Worm (Caenorhabditis elegans) whole organism, L1 larva: ENCODE results near the gene C29F7.2.

Experiments
- C04F5.9 ChIP-seq: sonication (generic microtip); optimal IDR thresholded peaks from 2 replicates; lab custom pipeline; 2016; ENCODE audit warnings: missing genetic modification characterization, missing compliant biosample characterization
- C16A3.4 ChIP-seq: fragments of 150-350 bp; optimal IDR thresholded peaks from 2 replicates; lab custom pipeline; 2014; ENCODE audit warnings: missing biosample characterization, missing genetic modification characterization
- Y116A8C.19 ChIP-seq: sonication (generic microtip); optimal IDR thresholded peaks from 2 replicates; lab custom pipeline; 2016; ENCODE audit warnings: missing compliant biosample characterization, missing genetic modification characterization, borderline replicate concordance
- alr-1 ChIP-seq: fragments of 200-800 bp; sonication (Bioruptor generic); optimal IDR thresholded peaks from 2 replicates; lab custom pipeline; 2018; ENCODE audit warnings: borderline replicate concordance, mild to moderate bottlenecking, missing genetic modification characterization, missing compliant biosample characterization
- ama-1 ChIP-seq: fragments of 150-350 bp; optimal IDR thresholded peaks from 2 replicates; lab custom pipeline; 2014
- blmp-1 ChIP-seq: fragments of 150-350 bp; optimal IDR thresholded peaks from 2 replicates; lab custom pipeline; 2014; ENCODE audit warnings: missing biosample characterization, missing genetic modification characterization
- ceh-63 ChIP-seq: fragments of 200-800 bp; sonication (Bioruptor generic); optimal IDR thresholded peaks from 2 replicates; lab custom pipeline; 2018; ENCODE audit warnings: mild to moderate bottlenecking, missing genetic modification characterization, missing compliant biosample characterization
- ceh-82 ChIP-seq, 3 experiments: fragments of 150-350 bp in 1 of 3; sonication (generic microtip) in 2 of 3; optimal IDR thresholded peaks; 2 replicates each; lab custom pipeline; 2014 to 2017; ENCODE audit warnings: missing biosample characterization in 3 of 3, missing genetic modification characterization in 3 of 3
- dsc-1 ChIP-seq: sonication (generic microtip); optimal IDR thresholded peaks from 2 replicates; lab custom pipeline; 2016; ENCODE audit warnings: mild to moderate bottlenecking, missing genetic modification characterization, missing compliant biosample characterization
- efl-1 ChIP-seq, 4 experiments: fragments of 150-350 bp; optimal IDR thresholded peaks in 3 of 4; peaks in 1 of 4; 1 replicate in 1 of 4; 2 replicates in 3 of 4; lab custom pipeline; 2014; ENCODE audit warnings: missing biosample characterization in 2 of 4, missing genetic modification characterization in 2 of 4, missing genetic modification reagents in 2 of 4
- egl-27 ChIP-seq, 2 experiments: fragments of 150-350 bp in 1 of 2; sonication (generic microtip); optimal IDR thresholded peaks; 3 replicates each; lab custom pipeline; 2017 to 2018; ENCODE audit warnings: missing biosample characterization in 2 of 2, missing genetic modification characterization in 2 of 2, missing genetic modification reagents in 2 of 2
- elt-2 ChIP-seq: sonication (generic microtip); optimal IDR thresholded peaks from 2 replicates; lab custom pipeline; 2016; ENCODE audit warnings: missing genetic modification characterization, mild to moderate bottlenecking, inconsistent platforms, missing compliant biosample characterization, missing genetic modification reagents
- elt-3 ChIP-seq, 6 experiments: fragments of 150-350 bp in 1 of 6; sonication (generic microtip); optimal IDR thresholded peaks; 2 replicates each; lab custom pipeline; 2017 to 2018; ENCODE audit warnings: missing biosample characterization in 6 of 6, missing genetic modification characterization in 6 of 6, inconsistent platforms in 1 of 6
- ets-5 ChIP-seq: fragments of 200-800 bp; sonication (Bioruptor generic); IDR thresholded peaks from 2 replicates; pipeline ENCODE4 v1.3.6; 2022; ENCODE audit warnings: missing genetic modification characterization, missing compliant biosample characterization
- fkh-10 ChIP-seq: sonication (generic microtip); optimal IDR thresholded peaks from 2 replicates; lab custom pipeline; 2017; ENCODE audit warnings: missing biosample characterization, missing genetic modification reagents, missing genetic modification characterization
- fkh-4 ChIP-seq: sonication (generic microtip); optimal IDR thresholded peaks from 2 replicates; lab custom pipeline; 2016; ENCODE audit warnings: missing compliant biosample characterization, missing genetic modification characterization, borderline replicate concordance
- fkh-8 ChIP-seq: sonication (generic microtip); optimal IDR thresholded peaks from 2 replicates; lab custom pipeline; 2016; ENCODE audit warnings: mild to moderate bottlenecking, missing genetic modification characterization, missing compliant biosample characterization
- grh-1 ChIP-seq: fragments of 200-800 bp; sonication (Bioruptor generic); IDR thresholded peaks from 2 replicates; pipeline ENCODE4 v1.3.6; 2022; ENCODE audit warnings: missing genetic modification reagents, missing genetic modification characterization, missing compliant biosample characterization
- hlh-17 ChIP-seq: fragments of 200-800 bp; sonication (Bioruptor generic); optimal IDR thresholded peaks from 2 replicates; lab custom pipeline; 2018; ENCODE audit warnings: missing genetic modification characterization, mild to moderate bottlenecking, missing compliant biosample characterization, moderate library complexity, borderline replicate concordance
- isw-1 ChIP-seq: fragments of 200-800 bp; sonication (Bioruptor generic); IDR thresholded peaks from 2 replicates; pipeline ENCODE4 v1.3.6; 2022; ENCODE audit warnings: missing genetic modification characterization, missing compliant biosample characterization
- lin-14 ChIP-seq: fragments of 200-800 bp; sonication (Bioruptor generic); optimal IDR thresholded peaks from 2 replicates; lab custom pipeline; 2018; ENCODE audit warnings: mild to moderate bottlenecking, missing genetic modification characterization, moderate library complexity, missing compliant biosample characterization
- lin-15B ChIP-seq: fragments of 150-350 bp; sonication (generic microtip); optimal IDR thresholded peaks from 3 replicates; lab custom pipeline; 2014; ENCODE audit warnings: missing biosample characterization, missing genetic modification characterization
- lin-35 ChIP-seq, 2 experiments: fragments of 150-350 bp; optimal IDR thresholded peaks; 2 replicates each; lab custom pipeline; 2014; ENCODE audit warnings: missing biosample characterization in 2 of 2, missing genetic modification characterization in 2 of 2, missing genetic modification reagents in 2 of 2
- mdl-1 ChIP-seq, 2 experiments: fragments of 150-350 bp; optimal IDR thresholded peaks; 2 replicates each; lab custom pipeline; 2014 to 2017; ENCODE audit warnings: missing biosample characterization in 2 of 2, missing genetic modification characterization in 2 of 2, inconsistent platforms in 1 of 2
- mef-2 ChIP-seq: fragments of 150-350 bp; optimal IDR thresholded peaks from 2 replicates; lab custom pipeline; 2014; ENCODE audit warnings: missing biosample characterization, missing genetic modification characterization
- mep-1 ChIP-seq: fragments of 150-350 bp; optimal IDR thresholded peaks from 2 replicates; lab custom pipeline; 2014; ENCODE audit warnings: missing biosample characterization, missing genetic modification characterization
- nhr-19 ChIP-seq: fragments of 200-800 bp; sonication (Bioruptor generic); conservative IDR thresholded peaks from 2 replicates; pipeline ENCODE4 v1.3.6; 2022; ENCODE audit warnings: missing genetic modification characterization, missing compliant biosample characterization
- nhr-28 ChIP-seq: fragments of 150-350 bp; optimal IDR thresholded peaks from 2 replicates; lab custom pipeline; 2014; ENCODE audit warnings: missing biosample characterization, missing genetic modification characterization
- nhr-47 ChIP-seq: sonication (generic microtip); optimal IDR thresholded peaks from 2 replicates; lab custom pipeline; 2016; ENCODE audit warnings: mild to moderate bottlenecking, missing genetic modification characterization, moderate library complexity, missing compliant biosample characterization
- nhr-76 ChIP-seq: sonication (generic microtip); optimal IDR thresholded peaks from 2 replicates; lab custom pipeline; 2017; ENCODE audit warnings: missing biosample characterization, missing genetic modification characterization
- nhr-77 ChIP-seq: fragments of 150-350 bp; optimal IDR thresholded peaks from 2 replicates; lab custom pipeline; 2014; ENCODE audit warnings: missing biosample characterization, missing genetic modification characterization
- nhr-84 ChIP-seq: sonication (generic microtip); optimal IDR thresholded peaks from 2 replicates; lab custom pipeline; 2017; ENCODE audit warnings: missing biosample characterization, missing genetic modification characterization
- nhr-90 ChIP-seq: sonication (generic microtip); optimal IDR thresholded peaks from 2 replicates; lab custom pipeline; 2016; ENCODE audit warnings: mild to moderate bottlenecking, missing genetic modification characterization, missing compliant biosample characterization; ENCODE audit not compliant: poor library complexity
- rnt-1 ChIP-seq: sonication (generic microtip); optimal IDR thresholded peaks from 2 replicates; lab custom pipeline; 2016; ENCODE audit warnings: mild to moderate bottlenecking, missing genetic modification characterization, moderate library complexity, missing compliant biosample characterization
- sptf-1 ChIP-seq: fragments of 150-350 bp; optimal IDR thresholded peaks from 2 replicates; lab custom pipeline; 2014; ENCODE audit warnings: missing biosample characterization, missing genetic modification characterization
- tbx-2 ChIP-seq: sonication (generic microtip); optimal IDR thresholded peaks from 2 replicates; lab custom pipeline; 2016; ENCODE audit warnings: missing genetic modification characterization, missing compliant biosample characterization
- tlp-1 ChIP-seq: fragments of 150-350 bp; optimal IDR thresholded peaks from 2 replicates; lab custom pipeline; 2014; ENCODE audit warnings: missing biosample characterization, missing genetic modification characterization
- unc-130 ChIP-seq: fragments of 150-350 bp; optimal IDR thresholded peaks from 2 replicates; lab custom pipeline; 2017; ENCODE audit warnings: missing biosample characterization, missing genetic modification characterization, inconsistent platforms
- unc-30 ChIP-seq: sonication (generic microtip); optimal IDR thresholded peaks from 2 replicates; lab custom pipeline; 2017; ENCODE audit warnings: missing biosample characterization, missing genetic modification characterization
- unc-86 ChIP-seq: sonication (generic microtip); optimal IDR thresholded peaks from 2 replicates; lab custom pipeline; 2016; ENCODE audit warnings: missing genetic modification characterization, missing compliant biosample characterization
- unc-98 ChIP-seq: fragments of 200-800 bp; sonication (Bioruptor generic); IDR thresholded peaks from 2 replicates; pipeline ENCODE4 v1.3.6; 2022; ENCODE audit warnings: missing genetic modification characterization, missing compliant biosample characterization
- vab-15 ChIP-seq: sonication (generic microtip); optimal IDR thresholded peaks from 2 replicates; lab custom pipeline; 2017; ENCODE audit warnings: missing genotype, mild to moderate bottlenecking, missing genetic modification characterization, missing compliant biosample characterization
- xbp-1 ChIP-seq: sonication (generic microtip); optimal IDR thresholded peaks from 2 replicates; lab custom pipeline; 2016; ENCODE audit warnings: missing genetic modification characterization, missing compliant biosample characterization

The C29F7.2 gene

DNA sequence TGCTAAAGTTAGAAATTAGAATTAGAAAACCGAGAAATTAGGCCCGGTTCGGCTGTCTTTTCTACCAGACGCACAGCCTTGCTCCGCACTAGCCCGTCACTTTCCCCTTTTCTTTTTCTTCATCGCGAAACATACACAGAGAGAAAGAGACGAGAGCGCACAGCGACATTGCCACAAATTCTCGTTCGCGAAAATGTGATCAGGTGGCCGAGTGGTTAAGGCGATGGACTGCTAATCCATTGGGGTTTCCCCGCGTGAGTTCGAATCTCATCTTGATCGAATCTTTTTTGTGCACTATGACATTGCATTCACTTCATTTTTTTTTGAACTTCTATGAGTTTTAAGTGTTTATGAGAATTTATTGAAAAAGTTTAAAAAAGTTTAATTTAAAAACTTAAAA lies 26.6 kb downstream of the C29F7.2 start (continued):
- TF ChIP-seq rnt-1 = peak; percentile 59
- TF ChIP-seq unc-30 (tag; lab: Kevin White, UChicago) = no peak
- no peak for TF ChIP-seq nhr-76
- peak; percentile 81 for TF ChIP-seq dsc-1
- TF ChIP-seq alr-1 = no peak
- peak; percentile 68 for TF ChIP-seq fkh-10
- TF ChIP-seq nhr-90 = peak; percentile 36
- TF ChIP-seq mep-1 (tag; lab: Kevin White, UChicago) = peak; percentile 35
- TF ChIP-seq ama-1 (lab: Kevin White, UChicago) = no peak
- peak; percentile 25 for TF ChIP-seq unc-86
- TF ChIP-seq lin-14 = peak; percentile 25
- TF ChIP-seq unc-130 (tag; lab: Kevin White, UChicago) = no peak
- TF ChIP-seq fkh-8 (tag; lab: Kevin White, UChicago) = peak; percentile 47
- no peak for TF ChIP-seq ets-5 (GFP tag; lab: Robert Waterston, UW)
- no peak for TF ChIP-seq fkh-4 (tag; lab: Kevin White, UChicago)
- TF ChIP-seq egl-27 (tag; optimal IDR thresholded peaks at IDR 0.05; lab: Kevin White, UChicago) = no peak
- peak; percentile 30 for TF ChIP-seq xbp-1
- no peak for TF ChIP-seq nhr-84 (tag; lab: Kevin White, UChicago)
- TF ChIP-seq sptf-1 = no peak
- peak in 1 of 2 experiments; percentile 44 for TF ChIP-seq mdl-1 (tag; optimal IDR thresholded peaks at IDR 0.05; lab: Kevin White, UChicago)
- TF ChIP-seq C04F5.9 (tag; lab: Kevin White, UChicago) = no peak
- TF ChIP-seq nhr-19 (GFP tag; lab: Robert Waterston, UW) = peak; percentile 50
- no peak for TF ChIP-seq elt-2 (tag; lab: Kevin White, UChicago)
- TF ChIP-seq Y116A8C.19 (tag; lab: Kevin White, UChicago) = no peak
- peak in 1 of 2 experiments; percentile 45 for TF ChIP-seq lin-35 (GFP tag; optimal IDR thresholded peaks at IDR 0.05; lab: Kevin White, UChicago)
- TF ChIP-seq tbx-2 (tag; lab: Kevin White, UChicago) = peak; percentile 48
- no peak for TF ChIP-seq mef-2 (tag; lab: Kevin White, UChicago)
- no peak for TF ChIP-seq grh-1 (GFP tag; lab: Robert Waterston, UW)
- TF ChIP-seq blmp-1 = no peak
- no peak for TF ChIP-seq hlh-17
- peak; percentile 11; the same call in 1 of the 2 replicates for TF ChIP-seq isw-1
- no peak for TF ChIP-seq elt-3 (tag; optimal IDR thresholded peaks at IDR 0.05; lab: Kevin White, UChicago)
- TF ChIP-seq, all 84 proteins: peak for 30

DNA sequence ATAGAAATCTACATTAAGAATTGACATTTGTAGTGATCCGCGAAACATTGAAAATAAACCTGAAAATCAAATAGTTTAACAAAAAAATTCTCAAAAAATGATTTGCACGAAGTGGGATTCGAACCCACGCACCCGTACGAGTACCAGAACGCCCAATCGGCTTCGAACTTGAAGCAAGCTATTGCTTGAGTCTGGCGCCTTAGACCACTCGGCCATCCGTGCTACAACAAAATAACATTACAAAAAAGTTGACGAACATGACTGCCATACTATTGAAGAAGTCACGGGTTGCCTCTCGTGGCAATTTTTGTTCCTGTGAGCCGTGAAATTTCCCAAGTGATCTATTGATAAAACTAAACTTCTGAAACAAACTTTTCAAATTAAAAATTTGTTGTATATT lies 27.4 kb downstream of the C29F7.2 start:
- no peak for TF ChIP-seq nhr-47
- no peak for TF ChIP-seq nhr-77 (tag; lab: Kevin White, UChicago)
- no peak for TF ChIP-seq vab-15 (tag; lab: Kevin White, UChicago)
- no peak for TF ChIP-seq lin-15B
- TF ChIP-seq alr-1 = no peak
- no peak for TF ChIP-seq Y116A8C.19 (tag; lab: Kevin White, UChicago)
- TF ChIP-seq ceh-63 (GFP tag; lab: Kevin White, UChicago) = no peak
- no peak for TF ChIP-seq isw-1
- no peak for TF ChIP-seq unc-86
- TF ChIP-seq efl-1 (optimal IDR thresholded peaks at IDR 0.05; lab: Kevin White, UChicago) = no peak
- TF ChIP-seq efl-1 (GFP tag; optimal IDR thresholded peaks at IDR 0.05 in 1 of 2; lab: Kevin White, UChicago) = no peak
- no peak for TF ChIP-seq nhr-28 (tag; lab: Kevin White, UChicago)
- no peak for TF ChIP-seq unc-98 (GFP tag; lab: Robert Waterston, UW)
- TF ChIP-seq ceh-82 (tag; optimal IDR thresholded peaks at IDR 0.05; lab: Kevin White, UChicago) = no peak
- no peak for TF ChIP-seq ets-5 (GFP tag; lab: Robert Waterston, UW)
- no peak for TF ChIP-seq C16A3.4 (tag; lab: Kevin White, UChicago)
- TF ChIP-seq tlp-1 = no peak
